Worm (Caenorhabditis elegans): ENCODE data around the gene C05C8.7.

C05C8.7 gene

ce11 chrV:7246951-7247350, at the start of gene C05C8.7:
Gene C05C8.7, minus strand, starts transcription at chrV:7247050.
- TF ChIP-seq zip-8 (tag; optimal IDR thresholded peaks at IDR 0.05), result no peak
- peak; percentile 34 for TF ChIP-seq ham-2 (GFP tag; optimal IDR thresholded peaks at IDR 0.05)
- no peak for TF ChIP-seq lin-32 (GFP tag; optimal IDR thresholded peaks at IDR 0.05)
- no peak for TF ChIP-seq flh-1 (GFP tag; optimal IDR thresholded peaks at IDR 0.05)

- TF ChIP-seq bed-3 (GFP tag; optimal IDR thresholded peaks at IDR 0.05), result no peak
- no peak for TF ChIP-seq ham-2 (GFP tag; optimal IDR thresholded peaks at IDR 0.05)
- no peak for TF ChIP-seq lsy-2 (tag; optimal IDR thresholded peaks at IDR 0.05)
- no peak for TF ChIP-seq nhr-12 (tag; optimal IDR thresholded peaks at IDR 0.05)
- TF ChIP-seq sptf-1 (tag; optimal IDR thresholded peaks at IDR 0.05), result no peak
- TF ChIP-seq unc-120 (tag; optimal IDR thresholded peaks at IDR 0.05; ENCODE audit: poor library complexity, severe bottlenecking), result no peak
Measured at ce11 chrV:7295270-7295669, 48.4 kb upstream of the C05C8.7 start, which contains the start of gene F07G11.4. Gene F07G11.4, minus strand, starts transcription at chrV:7295370.

ce11 chrV:7288699-7289098, 41.8 kb upstream of the C05C8.7 start, which contains the start of gene C13A2.1:
Gene C13A2.1, plus strand, starts transcription at chrV:7288999.
- TF ChIP-seq zip-8 (tag; optimal IDR thresholded peaks at IDR 0.05) (no peak), snpc-4 (tag; optimal IDR thresholded peaks at IDR 0.05) (no peak), ceh-83 (GFP tag; optimal IDR thresholded peaks at IDR 0.05) (no peak), nhr-237 (tag; optimal IDR thresholded peaks at IDR 0.05) (no peak), ham-2 (GFP tag; optimal IDR thresholded peaks at IDR 0.05) (no peak), unc-62 (GFP tag; optimal IDR thresholded peaks at IDR 0.05) (no peak), hlh-1 (tag; optimal IDR thresholded peaks at IDR 0.05) (no peak), sem-2 (GFP tag; optimal IDR thresholded peaks at IDR 0.05) (no peak), mep-1 (tag; optimal IDR thresholded peaks at IDR 0.05) (no peak)

ce11 chrV:7282037-7282436, 35.2 kb upstream of the C05C8.7 start, which contains the start of gene C13A2.3:
Gene C13A2.3, plus strand, starts transcription at chrV:7282337.
- no peak for TF ChIP-seq mab-5 (tag; optimal IDR thresholded peaks at IDR 0.05)
- TF ChIP-seq sem-2 (GFP tag; optimal IDR thresholded peaks at IDR 0.05), result no peak
- no peak for TF ChIP-seq drap-1 (GFP tag; optimal IDR thresholded peaks at IDR 0.05)
- no peak for TF ChIP-seq nhr-76 (tag; optimal IDR thresholded peaks at IDR 0.05)
- TF ChIP-seq lsy-2 (tag; optimal IDR thresholded peaks at IDR 0.05), result no peak
- TF ChIP-seq blmp-1 (tag; optimal IDR thresholded peaks at IDR 0.05), result no peak
- no peak for TF ChIP-seq unc-120 (tag; optimal IDR thresholded peaks at IDR 0.05; ENCODE audit: poor library complexity, severe bottlenecking)
- no peak for TF ChIP-seq elt-3 (tag; optimal IDR thresholded peaks at IDR 0.05)
- no peak for TF ChIP-seq lin-13 (tag; optimal IDR thresholded peaks at IDR 0.05)

- TF ChIP-seq mab-5 (tag; optimal IDR thresholded peaks at IDR 0.05) (no peak), elt-3 (tag; optimal IDR thresholded peaks at IDR 0.05) (no peak), hlh-1 (tag; optimal IDR thresholded peaks at IDR 0.05) (no peak), mep-1 (tag; optimal IDR thresholded peaks at IDR 0.05) (no peak), nhr-2 (tag; optimal IDR thresholded peaks at IDR 0.05) (no peak), snpc-4 (tag; optimal IDR thresholded peaks at IDR 0.05) (no peak), pha-4 (tag; optimal IDR thresholded peaks at IDR 0.05) (no peak), bed-3 (GFP tag; optimal IDR thresholded peaks at IDR 0.05) (no peak)
Measured at ce11 chrV:7279090-7279489, 32.2 kb upstream of the C05C8.7 start, which contains the start of gene C13A2.4. Gene C13A2.4, plus strand, starts transcription at chrV:7279390.

ce11 chrV:7275491-7275890, 28.6 kb upstream of the C05C8.7 start, which contains the start of gene C13A2.5:
Gene C13A2.5, plus strand, starts transcription at chrV:7275791.
- TF ChIP-seq nhr-12 (tag; optimal IDR thresholded peaks at IDR 0.05) (no peak), unc-62 (GFP tag; optimal IDR thresholded peaks at IDR 0.05) (no peak), ceh-43 (GFP tag; optimal IDR thresholded peaks at IDR 0.05) (no peak), nhr-2 (tag; optimal IDR thresholded peaks at IDR 0.05) (no peak), mab-5 (tag; optimal IDR thresholded peaks at IDR 0.05) (no peak), elt-1 (tag; optimal IDR thresholded peaks at IDR 0.05; ENCODE audit: borderline replicate concordance, insufficient read depth) (no peak), unc-120 (tag; optimal IDR thresholded peaks at IDR 0.05; ENCODE audit: poor library complexity, severe bottlenecking) (no peak), tbx-8 (GFP tag; optimal IDR thresholded peaks at IDR 0.05) (no peak), sptf-1 (tag; optimal IDR thresholded peaks at IDR 0.05) (no peak), pha-4 (tag; optimal IDR thresholded peaks at IDR 0.05) (no peak), sem-2 (GFP tag; optimal IDR thresholded peaks at IDR 0.05) (no peak), ceh-83 (GFP tag; optimal IDR thresholded peaks at IDR 0.05) (no peak), lin-32 (GFP tag; optimal IDR thresholded peaks at IDR 0.05) (no peak), mep-1 (tag; optimal IDR thresholded peaks at IDR 0.05) (no peak), hlh-1 (tag; optimal IDR thresholded peaks at IDR 0.05) (no peak), lsy-2 (tag; optimal IDR thresholded peaks at IDR 0.05) (no peak), flh-1 (GFP tag; optimal IDR thresholded peaks at IDR 0.05) (no peak), lin-13 (tag; optimal IDR thresholded peaks at IDR 0.05) (no peak), bed-3 (GFP tag; optimal IDR thresholded peaks at IDR 0.05) (no peak), ztf-11 (tag; optimal IDR thresholded peaks at IDR 0.05) (no peak)

Measured in whole organism, mixed stage, embryonic.